Worm (Caenorhabditis elegans) whole organism, late embryonic: ENCODE results near the gene oac-11.
A peak's percentile ranks its signal among the peaks of the same experiment; 100 is the strongest.

ENCODE experiments used
- C08G9.2 ChIP-seq: sonication (generic microtip); optimal IDR thresholded peaks from 2 replicates; lab custom pipeline; 2016; ENCODE audit warnings: mild to moderate bottlenecking, missing genetic modification characterization, moderate library complexity, missing compliant biosample characterization
- F13H6.1 ChIP-seq: sonication (generic microtip); optimal IDR thresholded peaks from 2 replicates; lab custom pipeline; 2016; ENCODE audit warnings: missing genetic modification characterization, missing compliant biosample characterization
- K09A11.1 ChIP-seq: sonication (generic microtip); optimal IDR thresholded peaks from 2 replicates; lab custom pipeline; 2017; ENCODE audit warnings: antibody characterized with exemption, mild to moderate bottlenecking, missing genetic modification characterization, missing compliant biosample characterization; ENCODE audit not compliant: insufficient read depth
- T23F11.4 ChIP-seq: fragments of 200-800 bp; sonication (Bioruptor generic); optimal IDR thresholded peaks from 2 replicates; lab custom pipeline; 2018; ENCODE audit warnings: mild to moderate bottlenecking, missing genetic modification characterization, missing compliant biosample characterization
- ceh-14 ChIP-seq: sonication (generic microtip); optimal IDR thresholded peaks from 2 replicates; lab custom pipeline; 2016; ENCODE audit warnings: missing genotype, missing genetic modification characterization, missing compliant biosample characterization
- ceh-18 ChIP-seq: sonication (generic microtip); optimal IDR thresholded peaks from 2 replicates; lab custom pipeline; 2016; ENCODE audit warnings: missing genetic modification characterization, missing compliant biosample characterization
- ceh-19 ChIP-seq: fragments of 200-800 bp; sonication (Bioruptor generic); optimal IDR thresholded peaks from 2 replicates; lab custom pipeline; 2018; ENCODE audit warnings: mild to moderate bottlenecking, missing genetic modification characterization, missing compliant biosample characterization
- ceh-22 ChIP-seq: sonication (generic microtip); optimal IDR thresholded peaks from 2 replicates; lab custom pipeline; 2017; ENCODE audit warnings: missing biosample characterization, missing genetic modification characterization
- ceh-31 ChIP-seq: sonication (generic microtip); optimal IDR thresholded peaks from 2 replicates; lab custom pipeline; 2016; ENCODE audit warnings: missing genetic modification characterization, missing compliant biosample characterization
- ceh-34 ChIP-seq: sonication (generic microtip); optimal IDR thresholded peaks from 2 replicates; lab custom pipeline; 2016; ENCODE audit warnings: mild to moderate bottlenecking, missing genetic modification characterization, missing compliant biosample characterization
- ceh-45 ChIP-seq: fragments of 200-800 bp; sonication (Bioruptor generic); IDR thresholded peaks from 2 replicates; pipeline ENCODE4 v1.3.6; 2022; ENCODE audit warnings: missing genetic modification reagents, missing genetic modification characterization, missing compliant biosample characterization
- ceh-48 ChIP-seq: sonication (generic microtip); optimal IDR thresholded peaks from 2 replicates; lab custom pipeline; 2016; ENCODE audit warnings: missing genetic modification characterization, inconsistent platforms, missing compliant biosample characterization
- ceh-6 ChIP-seq: fragments of 200-800 bp; sonication (Bioruptor generic); optimal IDR thresholded peaks from 2 replicates; lab custom pipeline; 2018; ENCODE audit warnings: mild to moderate bottlenecking, missing genetic modification characterization, missing compliant biosample characterization
- dve-1 ChIP-seq: sonication (generic microtip); optimal IDR thresholded peaks from 2 replicates; lab custom pipeline; 2017; ENCODE audit warnings: antibody characterized with exemption, mild to moderate bottlenecking, missing genetic modification characterization, missing compliant biosample characterization
- elt-2 ChIP-seq: sonication (generic microtip); optimal IDR thresholded peaks from 2 replicates; lab custom pipeline; 2016; ENCODE audit warnings: missing genetic modification reagents, missing genetic modification characterization, missing compliant biosample characterization
- ets-4 ChIP-seq: sonication (generic microtip); optimal IDR thresholded peaks from 2 replicates; lab custom pipeline; 2016; ENCODE audit warnings: missing genetic modification characterization, missing compliant biosample characterization
- eyg-1 ChIP-seq: sonication (generic microtip); optimal IDR thresholded peaks from 2 replicates; lab custom pipeline; 2016; ENCODE audit warnings: missing genotype, missing genetic modification characterization, missing compliant biosample characterization
- fax-1 ChIP-seq: sonication (generic microtip); optimal IDR thresholded peaks from 2 replicates; lab custom pipeline; 2016; ENCODE audit warnings: missing genotype, missing genetic modification characterization, missing compliant biosample characterization
- fkh-6 ChIP-seq: sonication (generic microtip); optimal IDR thresholded peaks from 2 replicates; lab custom pipeline; 2016; ENCODE audit warnings: missing genetic modification characterization, missing compliant biosample characterization
- gmeb-2 ChIP-seq: sonication (generic microtip); optimal IDR thresholded peaks from 2 replicates; lab custom pipeline; 2016; ENCODE audit warnings: missing genetic modification characterization, inconsistent platforms, missing compliant biosample characterization
- hlh-15 ChIP-seq: sonication (generic microtip); optimal IDR thresholded peaks from 2 replicates; lab custom pipeline; 2016; ENCODE audit warnings: missing genetic modification characterization, missing compliant biosample characterization
- hlh-30 ChIP-seq: sonication (generic microtip); optimal IDR thresholded peaks from 2 replicates; lab custom pipeline; 2017; ENCODE audit warnings: antibody characterized with exemption, missing genetic modification characterization, missing compliant biosample characterization; ENCODE audit not compliant: insufficient read depth
- hlh-8 ChIP-seq: sonication (generic microtip); optimal IDR thresholded peaks from 2 replicates; lab custom pipeline; 2016; ENCODE audit warnings: missing genotype, missing genetic modification characterization, missing compliant biosample characterization
- madf-2 ChIP-seq: sonication (generic microtip); optimal IDR thresholded peaks from 2 replicates; lab custom pipeline; 2017; ENCODE audit warnings: missing genetic modification characterization, missing compliant biosample characterization
- mec-3 ChIP-seq: sonication (generic microtip); optimal IDR thresholded peaks from 2 replicates; lab custom pipeline; 2016; ENCODE audit warnings: borderline replicate concordance, missing genetic modification characterization, missing compliant biosample characterization
- nfya-1 ChIP-seq: sonication (generic microtip); optimal IDR thresholded peaks from 2 replicates; lab custom pipeline; 2017; ENCODE audit warnings: missing genetic modification characterization, mild to moderate bottlenecking, missing compliant biosample characterization, antibody characterized with exemption, moderate library complexity
- nhr-11 ChIP-seq: fragments of 150-350 bp; optimal IDR thresholded peaks from 2 replicates; lab custom pipeline; 2014; ENCODE audit warnings: missing biosample characterization, missing genetic modification characterization
- nhr-232 ChIP-seq: sonication (generic microtip); optimal IDR thresholded peaks from 2 replicates; lab custom pipeline; 2016; ENCODE audit warnings: missing genetic modification characterization, missing compliant biosample characterization
- npax-4 ChIP-seq: sonication (generic microtip); optimal IDR thresholded peaks from 2 replicates; lab custom pipeline; 2016; ENCODE audit warnings: missing genetic modification characterization, missing compliant biosample characterization
- odd-2 ChIP-seq: sonication (generic microtip); optimal IDR thresholded peaks from 2 replicates; lab custom pipeline; 2017; ENCODE audit warnings: antibody characterized with exemption, mild to moderate bottlenecking, missing genetic modification characterization, missing compliant biosample characterization
- pag-3 ChIP-seq: sonication (generic microtip); optimal IDR thresholded peaks from 2 replicates; lab custom pipeline; 2016; ENCODE audit warnings: missing compliant biosample characterization, missing genetic modification characterization, borderline replicate concordance
- pax-1 ChIP-seq: fragments of 150-350 bp; optimal IDR thresholded peaks from 2 replicates; lab custom pipeline; 2014; ENCODE audit warnings: missing biosample characterization, missing genetic modification characterization
- pha-2 ChIP-seq: sonication (generic microtip); optimal IDR thresholded peaks from 2 replicates; lab custom pipeline; 2017; ENCODE audit warnings: mild to moderate bottlenecking, missing genetic modification characterization, missing compliant biosample characterization
- pha-4 ChIP-seq: fragments of 150-350 bp; optimal IDR thresholded peaks from 2 replicates; lab custom pipeline; 2018; ENCODE audit warnings: missing biosample characterization, missing genetic modification reagents, missing genetic modification characterization
- pros-1 ChIP-seq: fragments of 150-350 bp; optimal IDR thresholded peaks from 2 replicates; lab custom pipeline; 2014; ENCODE audit warnings: missing biosample characterization, missing genetic modification reagents, missing genetic modification characterization
- ref-2 ChIP-seq: sonication (generic microtip); optimal IDR thresholded peaks from 2 replicates; lab custom pipeline; 2016; ENCODE audit warnings: missing genetic modification characterization, missing compliant biosample characterization
- sdc-2 ChIP-seq: sonication (generic microtip); optimal IDR thresholded peaks from 2 replicates; lab custom pipeline; 2016; ENCODE audit warnings: missing genotype, missing genetic modification characterization, missing compliant biosample characterization
- sox-2 ChIP-seq: fragments of 200-800 bp; sonication (Bioruptor generic); IDR thresholded peaks from 2 replicates; pipeline ENCODE4 v1.3.6; 2022; ENCODE audit warnings: missing genetic modification reagents, missing genetic modification characterization, missing compliant biosample characterization
- sox-4 ChIP-seq: sonication (generic microtip); optimal IDR thresholded peaks from 2 replicates; lab custom pipeline; 2017; ENCODE audit warnings: mild to moderate bottlenecking, missing genetic modification characterization, inconsistent platforms, missing compliant biosample characterization
- syd-9 ChIP-seq: sonication (generic microtip); optimal IDR thresholded peaks from 2 replicates; lab custom pipeline; 2016; ENCODE audit warnings: mild to moderate bottlenecking, missing genetic modification characterization, moderate library complexity, missing compliant biosample characterization
- tbx-2 ChIP-seq: sonication (generic microtip); optimal IDR thresholded peaks from 2 replicates; lab custom pipeline; 2016; ENCODE audit warnings: missing genetic modification characterization, missing compliant biosample characterization
- ttx-3 ChIP-seq: sonication (generic microtip); optimal IDR thresholded peaks from 2 replicates; lab custom pipeline; 2016; ENCODE audit warnings: missing genetic modification reagents, missing genetic modification characterization, missing compliant biosample characterization
- unc-42 ChIP-seq: sonication (generic microtip); optimal IDR thresholded peaks from 2 replicates; lab custom pipeline; 2016; ENCODE audit warnings: missing genotype, missing genetic modification characterization, missing compliant biosample characterization
- unc-55 ChIP-seq: sonication (generic microtip); optimal IDR thresholded peaks from 2 replicates; lab custom pipeline; 2017; ENCODE audit warnings: missing biosample characterization, missing genetic modification reagents, missing genetic modification characterization
- unc-86 ChIP-seq: sonication (generic microtip); optimal IDR thresholded peaks from 2 replicates; lab custom pipeline; 2016; ENCODE audit warnings: missing genetic modification characterization, missing compliant biosample characterization
- ztf-16 ChIP-seq: sonication (generic microtip); optimal IDR thresholded peaks from 2 replicates; lab custom pipeline; 2017; ENCODE audit warnings: missing genetic modification characterization, missing compliant biosample characterization

oac-11 gene

ce11 chrII:3897758-3898494, 37.2 kb upstream of the oac-11 start, which contains the start of gene F53C3.6:
F53C3.6 (plus strand) TSS chrII:3898142.
- TF ChIP-seq mec-3 (tag; lab: Kevin White, UChicago), result no peak
- no peak for TF ChIP-seq ceh-14
- no peak for TF ChIP-seq gmeb-2 (tag; lab: Kevin White, UChicago)
- no peak for TF ChIP-seq npax-4
- TF ChIP-seq ceh-31 (tag; lab: Kevin White, UChicago), result peak; percentile 55
- TF ChIP-seq K09A11.1, result no peak
- TF ChIP-seq pax-1, result no peak
- TF ChIP-seq madf-2 (tag; lab: Kevin White, UChicago), result no peak
- TF ChIP-seq ceh-45, result no peak
- no peak for TF ChIP-seq ceh-6 (GFP tag; lab: Kevin White, UChicago)
- no peak for TF ChIP-seq hlh-15
- TF ChIP-seq pag-3 (tag; lab: Kevin White, UChicago), result no peak
- TF ChIP-seq odd-2 (tag; lab: Kevin White, UChicago), result no peak
- no peak for TF ChIP-seq nhr-232
- no peak for TF ChIP-seq nhr-11 (tag; lab: Kevin White, UChicago)
- TF ChIP-seq pros-1 (tag; lab: Kevin White, UChicago), result no peak
- TF ChIP-seq C08G9.2 (tag; lab: Kevin White, UChicago), result no peak
- TF ChIP-seq syd-9 (tag; lab: Kevin White, UChicago), result no peak
- TF ChIP-seq ceh-18 (tag; lab: Kevin White, UChicago), result no peak
- TF ChIP-seq unc-42 (tag; lab: Kevin White, UChicago), result peak; percentile 70
- no peak for TF ChIP-seq ztf-16
- peak; percentile 53 for TF ChIP-seq nfya-1 (tag; lab: Kevin White, UChicago)
- TF ChIP-seq tbx-2 (tag; lab: Kevin White, UChicago), result peak; percentile 40
- peak; percentile 20 for TF ChIP-seq sdc-2
- peak; percentile 15 for TF ChIP-seq unc-55 (GFP tag; lab: Kevin White, UChicago)
- no peak for TF ChIP-seq pha-2
- no peak for TF ChIP-seq T23F11.4 (GFP tag; lab: Kevin White, UChicago)
- TF ChIP-seq ceh-22, result no peak
- TF ChIP-seq F13H6.1, result no peak
- TF ChIP-seq fax-1 (tag; lab: Kevin White, UChicago), result no peak
- no peak for TF ChIP-seq fkh-6 (tag; lab: Kevin White, UChicago)
- no peak for TF ChIP-seq pha-4 (tag; lab: Kevin White, UChicago)

- peak; percentile 18 for TF ChIP-seq hlh-30 (tag; lab: Kevin White, UChicago)
- peak; percentile 16 for TF ChIP-seq ceh-34
- no peak for TF ChIP-seq nhr-232
- peak; percentile 29 for TF ChIP-seq elt-2 (tag; lab: Kevin White, UChicago)
- peak; percentile 59 for TF ChIP-seq ceh-31 (tag; lab: Kevin White, UChicago)
- peak; percentile 59 for TF ChIP-seq unc-42 (tag; lab: Kevin White, UChicago)
- TF ChIP-seq ets-4 (tag; lab: Kevin White, UChicago), result peak; percentile 32
- peak; percentile 20 for TF ChIP-seq hlh-8 (tag; lab: Kevin White, UChicago)
- TF ChIP-seq pax-1, result peak; percentile 19
- TF ChIP-seq eyg-1 (tag; lab: Kevin White, UChicago), result no peak
- no peak for TF ChIP-seq ttx-3
- peak; percentile 20 for TF ChIP-seq ref-2 (tag; lab: Kevin White, UChicago)
- TF ChIP-seq sox-2 (GFP tag; lab: Robert Waterston, UW), result peak; percentile 61
- peak; percentile 66 for TF ChIP-seq nfya-1 (tag; lab: Kevin White, UChicago)
- TF ChIP-seq npax-4, result no peak
- no peak for TF ChIP-seq sox-4
- no peak for TF ChIP-seq dve-1
- no peak for TF ChIP-seq pros-1 (tag; lab: Kevin White, UChicago)
- TF ChIP-seq unc-55 (GFP tag; lab: Kevin White, UChicago), result peak; percentile 27
- TF ChIP-seq pha-2, result no peak
- peak; percentile 10 for TF ChIP-seq ceh-48 (tag; lab: Kevin White, UChicago)
- no peak for TF ChIP-seq ceh-19 (GFP tag; lab: Kevin White, UChicago)
- no peak for TF ChIP-seq unc-86 (tag; lab: Kevin White, UChicago)
- no peak for TF ChIP-seq tbx-2 (tag; lab: Kevin White, UChicago)
- TF ChIP-seq F13H6.1, result peak; percentile 17
Measured at ce11 chrII:3896920-3897319, 36.2 kb upstream of the oac-11 start.
